Fruit fly (Drosophila melanogaster) whole organism, embryonic: Measurements from ENCODE around the gene Bdp1.

ENCODE experiments used
- Ada2b ChIP-seq: fragments of 200-800 bp; sonication (Bioruptor generic); IDR thresholded peaks from 2 replicates; pipeline ENCODE4 v1.3.6; 2022; ENCODE audit warnings: missing biosample characterization, missing genetic modification characterization
- Bteb2 ChIP-seq: fragments of 200-800 bp; sonication (Bioruptor generic); optimal IDR thresholded peaks from 2 replicates; lab custom pipeline; 2016; ENCODE audit warnings: missing biosample characterization, missing genetic modification characterization
- CG10267 ChIP-seq: fragments of 200-800 bp; sonication (Bioruptor generic); optimal IDR thresholded peaks from 2 replicates; lab custom pipeline; 2018; ENCODE audit warnings: missing biosample characterization, mild to moderate bottlenecking, missing genetic modification characterization, moderate library complexity
- CG12744 ChIP-seq: fragments of 200-800 bp; sonication (Bioruptor generic); optimal IDR thresholded peaks from 2 replicates; lab custom pipeline; 2016; ENCODE audit warnings: missing biosample characterization, missing genetic modification characterization
- CG14667 ChIP-seq: fragments of 200-800 bp; sonication (Bioruptor generic); IDR thresholded peaks from 2 replicates; pipeline ENCODE4 v1.3.6; 2022; ENCODE audit warnings: missing biosample characterization, missing genetic modification characterization
- CG17361 ChIP-seq: fragments of 200-800 bp; sonication (Bioruptor generic); IDR thresholded peaks from 3 replicates; pipeline ENCODE4 v1.3.6; 2022; ENCODE audit warnings: missing biosample characterization, missing genetic modification characterization
- CG17568 ChIP-seq: fragments of 200-800 bp; sonication (Bioruptor generic); optimal IDR thresholded peaks from 2 replicates; lab custom pipeline; 2018; ENCODE audit warnings: missing biosample characterization, mild to moderate bottlenecking, missing genetic modification characterization, moderate library complexity
- CG2889 ChIP-seq: fragments of 200-800 bp; sonication (Bioruptor generic); IDR thresholded peaks from 3 replicates; pipeline ENCODE4 v1.3.6; 2022; ENCODE audit warnings: missing biosample characterization, missing genetic modification characterization
- CG34376 ChIP-seq: fragments of 200-800 bp; sonication (Bioruptor generic); optimal IDR thresholded peaks from 2 replicates; lab custom pipeline; 2018; ENCODE audit warnings: missing biosample characterization, mild to moderate bottlenecking, missing genetic modification characterization
- CG4282 ChIP-seq: fragments of 200-800 bp; sonication (Bioruptor generic); optimal IDR thresholded peaks from 2 replicates; lab custom pipeline; 2016; ENCODE audit warnings: missing biosample characterization, missing genetic modification characterization
- CG4328 ChIP-seq: fragments of 200-800 bp; sonication (Bioruptor generic); optimal IDR thresholded peaks from 3 replicates; lab custom pipeline; 2017; ENCODE audit warnings: missing biosample characterization, missing genetic modification reagents, missing genetic modification characterization
- CG4424 ChIP-seq: fragments of 200-800 bp; sonication (Bioruptor generic); optimal IDR thresholded peaks from 3 replicates; lab custom pipeline; 2016; ENCODE audit warnings: missing biosample characterization, missing genetic modification characterization
- CG4730 ChIP-seq: fragments of 200-800 bp; sonication (Bioruptor generic); IDR thresholded peaks from 2 replicates; pipeline ENCODE4 v1.3.6; 2022; ENCODE audit warnings: missing biosample characterization, missing genetic modification characterization
- CG4854 ChIP-seq: fragments of 200-800 bp; sonication (Bioruptor generic); optimal IDR thresholded peaks from 2 replicates; lab custom pipeline; 2016; ENCODE audit warnings: missing biosample characterization, missing genetic modification characterization, inconsistent platforms
- CG8281 ChIP-seq: fragments of 200-800 bp; sonication (Bioruptor generic); optimal IDR thresholded peaks from 2 replicates; lab custom pipeline; 2018; ENCODE audit warnings: missing biosample characterization, mild to moderate bottlenecking, missing genetic modification characterization, moderate library complexity
- CG8944 ChIP-seq: fragments of 200-800 bp; sonication (Bioruptor generic); optimal IDR thresholded peaks from 3 replicates; lab custom pipeline; 2016; ENCODE audit warnings: missing biosample characterization, missing genetic modification characterization
- CG9215 ChIP-seq: fragments of 200-800 bp; sonication (Bioruptor generic); IDR thresholded peaks from 2 replicates; pipeline ENCODE4 v1.3.6; 2022; ENCODE audit warnings: missing biosample characterization, missing genetic modification characterization
- D ChIP-seq, 2 experiments: fragments of 200-800 bp in 1 of 2; fragments of >200 bp in 1 of 2; sonication (Bioruptor generic) in 1 of 2; optimal IDR thresholded peaks; 2 replicates in 1 of 2; 3 replicates in 1 of 2; lab custom pipeline; 2017; ENCODE audit warnings: mild to moderate bottlenecking in 1 of 2, missing biosample characterization in 1 of 2, missing genetic modification characterization in 1 of 2, missing genetic modification reagents in 1 of 2
- Dref ChIP-seq: fragments of 200-800 bp; sonication (Bioruptor generic); IDR thresholded peaks from 2 replicates; pipeline ENCODE4 v1.3.6; 2022; ENCODE audit warnings: missing biosample characterization, missing genetic modification characterization
- Ets97D ChIP-seq: fragments of 200-800 bp; sonication (Bioruptor generic); optimal IDR thresholded peaks from 3 replicates; lab custom pipeline; 2016; ENCODE audit warnings: missing biosample characterization, missing genetic modification characterization
- Hsf ChIP-seq: fragments of 200-800 bp; sonication (Bioruptor generic); optimal IDR thresholded peaks from 3 replicates; lab custom pipeline; 2016; ENCODE audit warnings: missing biosample characterization, missing genetic modification characterization
- MESR4 ChIP-seq: fragments of 200-800 bp; sonication (Bioruptor generic); optimal IDR thresholded peaks from 2 replicates; lab custom pipeline; 2018; ENCODE audit warnings: missing biosample characterization, mild to moderate bottlenecking, missing genetic modification characterization, moderate library complexity
- MTF-1 ChIP-seq: fragments of 200-800 bp; sonication (Bioruptor generic); optimal IDR thresholded peaks from 2 replicates; lab custom pipeline; 2018; ENCODE audit warnings: missing biosample characterization, mild to moderate bottlenecking, missing genetic modification characterization, borderline replicate concordance
- Meics ChIP-seq: fragments of 200-800 bp; sonication (Bioruptor generic); optimal IDR thresholded peaks from 2 replicates; lab custom pipeline; 2017; ENCODE audit warnings: missing biosample characterization, mild to moderate bottlenecking, missing genetic modification characterization
- Nf-YC ChIP-seq: fragments of 200-800 bp; optimal IDR thresholded peaks from 3 replicates; lab custom pipeline; 2019; ENCODE audit warnings: missing biosample characterization, mild to moderate bottlenecking, missing genetic modification characterization, moderate library complexity
- Scr ChIP-seq: fragments of 200-800 bp; sonication (Bioruptor generic); IDR thresholded peaks from 2 replicates; pipeline ENCODE4 v1.3.6; 2022; ENCODE audit warnings: missing biosample characterization, missing genetic modification characterization; ENCODE audit not compliant: partially characterized antibody
- Six4 ChIP-seq: fragments of 200-800 bp; sonication (Bioruptor generic); optimal IDR thresholded peaks from 2 replicates; lab custom pipeline; 2016; ENCODE audit warnings: missing biosample characterization, missing genetic modification characterization
- YL-1 ChIP-seq: fragments of 200-800 bp; sonication (Bioruptor generic); optimal IDR thresholded peaks from 3 replicates; lab custom pipeline; 2017; ENCODE audit warnings: missing biosample characterization, mild to moderate bottlenecking, missing genetic modification characterization
- abd-A ChIP-seq: fragments of 200-800 bp; sonication (Bioruptor generic); optimal IDR thresholded peaks from 3 replicates; lab custom pipeline; 2019; ENCODE audit warnings: missing biosample characterization, mild to moderate bottlenecking, missing genetic modification characterization, moderate library complexity
- ara ChIP-seq: fragments of 200-800 bp; sonication (Bioruptor generic); IDR thresholded peaks from 2 replicates; pipeline ENCODE4 v1.3.6; 2022; ENCODE audit warnings: missing biosample characterization, missing genetic modification characterization
- chm ChIP-seq: fragments of 200-800 bp; sonication (Bioruptor generic); IDR thresholded peaks from 2 replicates; pipeline ENCODE4 v1.3.6; 2022; ENCODE audit warnings: missing biosample characterization, missing genetic modification characterization
- corto ChIP-seq: fragments of 200-800 bp; sonication (Bioruptor generic); optimal IDR thresholded peaks from 2 replicates; lab custom pipeline; 2016; ENCODE audit warnings: missing biosample characterization, mild to moderate bottlenecking, missing genetic modification characterization, moderate library complexity
- croc ChIP-seq: fragments of 200-800 bp; sonication (Bioruptor generic); conservative IDR thresholded peaks from 3 replicates; pipeline ENCODE4 v1.3.6; 2022; ENCODE audit warnings: missing biosample characterization, missing genetic modification characterization
- cwo ChIP-seq: fragments of 200-800 bp; sonication (Bioruptor generic); optimal IDR thresholded peaks from 3 replicates; lab custom pipeline; 2017; ENCODE audit warnings: missing biosample characterization, missing genetic modification characterization, mild to moderate bottlenecking, moderate library complexity, missing genetic modification reagents
- dati ChIP-seq: fragments of 200-800 bp; sonication (Bioruptor generic); IDR thresholded peaks from 2 replicates; pipeline ENCODE4 v1.3.6; 2022; ENCODE audit warnings: missing biosample characterization, missing genetic modification characterization
- eyg ChIP-seq: fragments of 200-800 bp; sonication (Bioruptor generic); optimal IDR thresholded peaks from 3 replicates; lab custom pipeline; 2016; ENCODE audit warnings: missing biosample characterization, missing genetic modification characterization
- gem ChIP-seq: fragments of 200-800 bp; sonication (Bioruptor generic); optimal IDR thresholded peaks from 2 replicates; lab custom pipeline; 2019; ENCODE audit warnings: missing biosample characterization, mild to moderate bottlenecking, missing genetic modification characterization, moderate library complexity
- kay ChIP-seq: fragments of 200-800 bp; sonication (Bioruptor generic); optimal IDR thresholded peaks from 2 replicates; lab custom pipeline; 2016; ENCODE audit warnings: missing biosample characterization, missing genetic modification characterization
- knrl ChIP-seq: fragments of 200-800 bp; sonication (Bioruptor generic); IDR thresholded peaks from 3 replicates; pipeline ENCODE4 v1.3.6; 2022; ENCODE audit warnings: missing biosample characterization, missing genetic modification characterization; ENCODE audit not compliant: partially characterized antibody
- mld ChIP-seq: fragments of 200-800 bp; sonication (Bioruptor generic); IDR thresholded peaks from 3 replicates; pipeline ENCODE4 v1.3.6; 2022; ENCODE audit warnings: missing biosample characterization, missing genetic modification characterization; ENCODE audit not compliant: partially characterized antibody
- nmo ChIP-seq: fragments of 200-800 bp; sonication (Bioruptor generic); optimal IDR thresholded peaks from 2 replicates; lab custom pipeline; 2018; ENCODE audit warnings: missing biosample characterization, mild to moderate bottlenecking, missing genetic modification characterization, moderate library complexity
- pb ChIP-seq: fragments of 200-800 bp; sonication (Bioruptor generic); optimal IDR thresholded peaks from 3 replicates; lab custom pipeline; 2016; ENCODE audit warnings: missing biosample characterization, missing genetic modification characterization
- ranshi ChIP-seq: fragments of 200-800 bp; sonication (Bioruptor generic); IDR thresholded peaks from 2 replicates; pipeline ENCODE4 v1.3.6; 2022; ENCODE audit warnings: missing biosample characterization, missing genetic modification characterization
- schlank ChIP-seq: fragments of 200-800 bp; sonication (Bioruptor generic); optimal IDR thresholded peaks from 2 replicates; lab custom pipeline; 2018; ENCODE audit warnings: missing biosample characterization, mild to moderate bottlenecking, missing genetic modification characterization
- sd ChIP-seq: fragments of 200-800 bp; sonication (Bioruptor generic); optimal IDR thresholded peaks from 3 replicates; lab custom pipeline; 2018; ENCODE audit warnings: missing biosample characterization, mild to moderate bottlenecking, missing genetic modification characterization, moderate library complexity
- slbo ChIP-seq: fragments of 200-800 bp; sonication (Bioruptor generic); IDR thresholded peaks from 2 replicates; pipeline ENCODE4 v1.3.6; 2022; ENCODE audit warnings: missing biosample characterization, missing genetic modification characterization
- tap ChIP-seq: fragments of 200-800 bp; optimal IDR thresholded peaks from 3 replicates; lab custom pipeline; 2019; ENCODE audit warnings: missing biosample characterization, mild to moderate bottlenecking, missing genetic modification characterization, moderate library complexity
- vfl ChIP-seq: fragments of 200-800 bp; sonication (Bioruptor generic); optimal IDR thresholded peaks from 2 replicates; lab custom pipeline; 2016; ENCODE audit warnings: missing biosample characterization, missing genetic modification characterization
- vnd ChIP-seq: fragments of 200-800 bp; sonication (Bioruptor generic); IDR thresholded peaks from 3 replicates; pipeline ENCODE4 v1.3.6; 2022; ENCODE audit warnings: missing biosample characterization, missing genetic modification characterization; ENCODE audit not compliant: partially characterized antibody

The Bdp1 gene

DNA sequence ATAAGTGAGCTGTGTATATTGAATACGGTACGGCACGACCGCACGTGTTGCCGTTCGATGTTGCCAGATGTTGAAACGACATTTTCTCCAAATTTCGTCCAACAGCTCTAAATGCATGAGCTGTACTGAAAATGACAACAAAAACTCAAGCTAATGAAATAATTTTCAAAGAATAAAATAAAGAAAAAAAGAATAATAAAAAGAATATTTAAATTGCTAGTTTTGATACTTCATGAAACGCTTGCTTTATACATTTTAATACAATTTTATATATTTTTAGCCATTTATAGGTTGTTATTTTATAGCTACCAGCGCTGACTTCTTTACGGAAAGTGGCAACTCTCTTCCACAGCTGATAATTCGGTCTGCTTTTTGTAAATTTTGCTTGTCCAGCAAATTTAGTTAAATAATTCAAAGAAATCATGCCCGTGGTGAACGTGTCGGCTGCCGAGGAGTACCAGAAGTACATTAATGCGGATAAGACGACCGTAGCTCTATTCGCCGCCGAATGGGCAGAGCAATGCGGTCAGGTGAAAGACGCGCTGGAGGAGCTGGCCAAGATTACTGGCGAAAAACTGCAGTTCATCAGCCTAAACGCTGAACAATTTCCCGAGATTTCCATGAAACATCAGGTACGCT, 7.5 kb downstream of the Bdp1 start, which contains the start of the genes Nnp-1 and Grx3 (continued):
- peak; percentile 59 for TF ChIP-seq CG4424 (GFP tag; lab: Kevin White, UChicago)
- TF ChIP-seq CG34376: no peak
- TF ChIP-seq Ets97D (GFP tag; lab: Kevin White, UChicago): peak; percentile 18
- no peak for TF ChIP-seq eyg (GFP tag; lab: Kevin White, UChicago)
- no peak for TF ChIP-seq CG4282 (GFP tag; lab: Kevin White, UChicago)
- TF ChIP-seq ranshi (GFP tag; lab: Robert Waterston, UW): no peak; the same call in 1 of the 2 replicates
- TF ChIP-seq Hsf: peak; percentile 7
- TF ChIP-seq slbo (GFP tag; lab: Robert Waterston, UW): peak; percentile 72
- TF ChIP-seq Ada2b (GFP tag; lab: Robert Waterston, UW): no peak
- TF ChIP-seq vnd (GFP tag; lab: Robert Waterston, UW): no peak
- TF ChIP-seq MESR4 (GFP tag; lab: Kevin White, UChicago): peak; percentile 26
- TF ChIP-seq pb: no peak
- TF ChIP-seq cwo: peak; percentile 98
- TF ChIP-seq Dref (GFP tag; lab: Robert Waterston, UW): no peak
- TF ChIP-seq abd-A (tag; lab: Kevin White, UChicago): no peak
- TF ChIP-seq ara (GFP tag; lab: Robert Waterston, UW): no peak
- TF ChIP-seq vfl (GFP tag; lab: Kevin White, UChicago): no peak
- TF ChIP-seq CG4730 (GFP tag; lab: Robert Waterston, UW): no peak
- TF ChIP-seq Meics: no peak
- no peak for TF ChIP-seq dati (GFP tag; lab: Robert Waterston, UW)
- TF ChIP-seq CG10267 (tag; lab: Kevin White, UChicago): peak; percentile 72
- no peak for TF ChIP-seq Nf-YC (tag; lab: Kevin White, UChicago)
- no peak for TF ChIP-seq corto (GFP tag; lab: Kevin White, UChicago)
- TF ChIP-seq CG14667: no peak
- no peak for TF ChIP-seq sd (tag; lab: Kevin White, UChicago)
- TF ChIP-seq MTF-1 (GFP tag; lab: Kevin White, UChicago): no peak
- TF ChIP-seq D (optimal IDR thresholded peaks at IDR 0.05; lab: Kevin White, UChicago): no peak
- peak; percentile 6 for TF ChIP-seq D (GFP tag; optimal IDR thresholded peaks at IDR 0.05; lab: Kevin White, UChicago)
- TF ChIP-seq Six4: peak; percentile 10
- TF ChIP-seq CG17568 (GFP tag; lab: Kevin White, UChicago): no peak
- no peak; the same call in 2 of the 3 replicates for TF ChIP-seq croc (GFP tag; lab: Robert Waterston, UW)
- no peak for TF ChIP-seq gem (tag; lab: Kevin White, UChicago)
- no peak for TF ChIP-seq CG8944 (GFP tag; lab: Kevin White, UChicago)
- no peak for TF ChIP-seq Scr (GFP tag; lab: Robert Waterston, UW)
- no peak for TF ChIP-seq CG2889 (GFP tag; lab: Robert Waterston, UW)
- TF ChIP-seq CG12744 (GFP tag; lab: Kevin White, UChicago): no peak
- no peak for TF ChIP-seq schlank (tag; lab: Kevin White, UChicago)
- TF ChIP-seq knrl (GFP tag; lab: Robert Waterston, UW): peak; percentile 32; the same call in 1 of the 3 replicates
- TF ChIP-seq CG4854 (GFP tag; lab: Kevin White, UChicago): no peak
- peak; percentile 34 for TF ChIP-seq CG4328 (GFP tag; lab: Kevin White, UChicago)
- no peak for TF ChIP-seq kay (GFP tag; lab: Kevin White, UChicago)
- TF ChIP-seq CG8281 (tag; lab: Kevin White, UChicago): peak; percentile 31
- TF ChIP-seq mld (GFP tag; lab: Robert Waterston, UW): no peak
- peak; percentile 57 for TF ChIP-seq CG9215 (GFP tag; lab: Robert Waterston, UW)
- no peak for TF ChIP-seq Bteb2 (GFP tag; lab: Kevin White, UChicago)
- no peak for TF ChIP-seq chm (GFP tag; lab: Robert Waterston, UW)
- TF ChIP-seq nmo (GFP tag; lab: Kevin White, UChicago): peak; percentile 82
- no peak for TF ChIP-seq tap
- no peak; the same call in 2 of the 3 replicates for TF ChIP-seq CG17361 (GFP tag; lab: Robert Waterston, UW)
- peak; percentile 78 for TF ChIP-seq YL-1 (GFP tag; lab: Kevin White, UChicago)
